Worm (Caenorhabditis elegans): Measurements from ENCODE around the gene F35H10.6.

The F35H10.6 gene

DNA sequence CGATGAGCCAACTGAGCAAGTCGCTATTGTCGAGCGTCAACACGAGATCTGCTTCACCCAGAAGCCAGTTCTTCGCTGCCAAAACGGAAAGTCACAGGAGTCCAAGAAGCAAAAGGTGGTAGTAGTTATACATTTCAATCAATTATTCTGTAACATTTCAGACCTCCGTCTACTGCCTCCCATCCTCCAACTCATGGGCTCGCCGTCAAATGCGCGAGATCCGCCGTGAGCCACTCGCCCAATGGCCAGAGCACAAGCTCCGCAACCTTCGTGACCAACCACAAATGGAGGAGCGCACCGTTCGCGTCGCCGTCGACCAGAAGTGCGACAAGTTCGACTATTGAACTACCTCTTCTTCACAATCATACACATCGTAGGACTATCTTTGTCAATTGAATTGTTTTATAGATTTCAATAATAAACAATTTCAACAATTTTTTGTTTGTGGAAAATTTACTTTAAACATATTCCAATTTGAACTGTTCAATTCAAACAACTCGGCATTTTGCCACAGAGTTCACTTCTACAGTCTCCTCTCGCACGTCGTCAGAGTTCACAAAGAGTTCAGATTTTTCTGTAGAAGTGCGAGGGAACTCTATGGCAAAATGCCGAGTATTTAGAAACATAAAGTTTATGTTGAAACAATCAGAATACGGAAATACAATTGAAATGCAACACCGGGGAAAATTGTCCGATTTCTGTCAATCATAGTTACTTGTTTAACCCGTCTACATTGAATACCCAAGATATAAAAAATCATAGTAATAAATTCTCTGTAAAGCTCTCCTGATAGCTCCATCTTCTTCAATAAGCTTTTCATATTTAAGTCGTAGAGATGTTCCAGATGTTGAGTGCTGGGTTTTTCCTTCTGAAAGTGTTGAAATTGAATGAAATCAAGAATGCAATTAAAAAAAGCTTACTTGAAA, 33.4 kb upstream of the F35H10.6 start (continued):
- peak; percentile 7 for TF ChIP-seq ama-1 (optimal IDR thresholded peaks at IDR 0.05)
- TF ChIP-seq ama-1 (GFP tag; optimal IDR thresholded peaks at IDR 0.05), result no peak
- no peak for TF ChIP-seq xnd-1 (tag; optimal IDR thresholded peaks at IDR 0.05)
- TF ChIP-seq atf-7 (tag; optimal IDR thresholded peaks at IDR 0.05), result peak; percentile 62
- TF ChIP-seq tlf-1 (GFP tag; optimal IDR thresholded peaks at IDR 0.05), result peak; percentile 36
- 0 out of 2 replicates have a peak, but pooled peaks have one; percentile 4 for TF ChIP-seq rcor-1 (GFP tag; IDR thresholded peaks at IDR 0.05)
- no peak for TF ChIP-seq Y67H2A.10 (GFP tag; conservative IDR thresholded peaks at IDR 0.05)
- no peak for TF ChIP-seq D2030.7 (GFP tag; IDR thresholded peaks at IDR 0.05)
- peak; percentile 21; the same call in 1 of the 2 replicates for TF ChIP-seq cebp-1 (GFP tag; IDR thresholded peaks at IDR 0.05)
- peak; percentile 67 for TF ChIP-seq cebp-1 (tag; optimal IDR thresholded peaks at IDR 0.05)
- peak; percentile 23; the same call in 1 of the 2 replicates for TF ChIP-seq pbrm-1 (GFP tag; IDR thresholded peaks at IDR 0.05)
- peak; percentile 76 for TF ChIP-seq madf-10 (tag; optimal IDR thresholded peaks at IDR 0.05)
- TF ChIP-seq attf-5 (GFP tag; optimal IDR thresholded peaks at IDR 0.05), result peak; percentile 15
- TF ChIP-seq mcd-1 (GFP tag; IDR thresholded peaks at IDR 0.05), result 0 out of 2 replicates have a peak, but pooled peaks have one; percentile 39
- peak; percentile 76 for TF ChIP-seq nhr-80 (tag; optimal IDR thresholded peaks at IDR 0.05)
- peak; percentile 8; the same call in 1 of the 2 replicates for TF ChIP-seq F33H1.4 (GFP tag; IDR thresholded peaks at IDR 0.05)
- TF ChIP-seq madf-6 (GFP tag; IDR thresholded peaks at IDR 0.05), result 0 out of 2 replicates have a peak, but pooled peaks have one; percentile 14
- no peak for TF ChIP-seq sptf-2 (GFP tag; optimal IDR thresholded peaks at IDR 0.05)
- no peak for TF ChIP-seq mel-28 (tag; optimal IDR thresholded peaks at IDR 0.05; ENCODE audit: borderline replicate concordance)
- TF ChIP-seq ekl-4 (GFP tag; IDR thresholded peaks at IDR 0.05), result 0 out of 2 replicates have a peak, but pooled peaks have one; percentile 38
- TF ChIP-seq snpc-4 (GFP tag; optimal IDR thresholded peaks at IDR 0.05), result no peak
- peak in 1 of 4 experiments; percentile 7 for TF ChIP-seq snpc-4 (tag; optimal IDR thresholded peaks at IDR 0.05)
- TF ChIP-seq nfya-2 (GFP tag; IDR thresholded peaks at IDR 0.05), result 0 out of 2 replicates have a peak, but pooled peaks have one; percentile 68
- TF ChIP-seq tbp1 (GFP tag; optimal IDR thresholded peaks at IDR 0.05), result peak; percentile 32
- peak; percentile 54; the same call in 1 of the 2 replicates for TF ChIP-seq let-526 (GFP tag; IDR thresholded peaks at IDR 0.05)
- TF ChIP-seq Y53F4B.3 (GFP tag; IDR thresholded peaks at IDR 0.05), result no peak
- 0 out of 2 replicates have a peak, but pooled peaks have one; percentile 65 for TF ChIP-seq ceh-40 (GFP tag; IDR thresholded peaks at IDR 0.05)
- TF ChIP-seq zfh-2 (GFP tag; conservative IDR thresholded peaks at IDR 0.05), result peak; percentile 85
- TF ChIP-seq ztf-22 (GFP tag; optimal IDR thresholded peaks at IDR 0.05), result peak; percentile 28
- TF ChIP-seq egrh-3 (GFP tag; IDR thresholded peaks at IDR 0.05), result peak; percentile 61; the same call in 1 of the 2 replicates
- peak; percentile 96 for TF ChIP-seq Y53G8AR.9 (GFP tag; conservative IDR thresholded peaks at IDR 0.05)
- TF ChIP-seq lin-54 (GFP tag; optimal IDR thresholded peaks at IDR 0.05), result peak; percentile 34
- 0 out of 2 replicates have a peak, but pooled peaks have one; percentile 8 for TF ChIP-seq K11D2.4 (GFP tag; IDR thresholded peaks at IDR 0.05)

DNA sequence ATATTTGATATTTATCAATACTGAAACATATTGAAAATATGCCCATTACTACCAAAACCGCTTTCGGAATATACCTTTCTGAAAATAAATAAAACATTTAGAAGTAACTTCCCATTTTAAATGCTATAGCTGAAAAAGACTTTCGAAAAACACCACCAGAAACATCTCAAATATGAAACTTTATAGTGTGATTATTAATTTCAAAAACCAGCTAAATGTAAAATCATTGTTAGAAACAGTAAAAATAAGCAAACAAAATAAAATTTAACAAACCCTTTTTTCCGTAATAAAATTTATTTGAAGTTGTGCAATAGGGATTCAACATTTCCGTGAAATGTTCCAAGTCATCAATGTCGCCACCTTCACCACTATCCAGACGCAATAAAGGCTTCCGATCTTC, 31.7 kb upstream of the F35H10.6 start, which contains the start of the genes K07H8.5 and K07H8.8:
Gene K07H8.5 (plus strand): TSS at position 301 of the 400 bp plus-strand sequence.
Gene K07H8.8 (minus strand): TSS at position 389 of the 400 bp plus-strand sequence.
- TF ChIP-seq F33H1.4 (GFP tag; IDR thresholded peaks at IDR 0.05), result no peak
- TF ChIP-seq nhr-179 (tag; optimal IDR thresholded peaks at IDR 0.05), result no peak
- no peak for TF ChIP-seq B0336.3 (GFP tag; IDR thresholded peaks at IDR 0.05)
- no peak for TF ChIP-seq B0035.1 (tag; optimal IDR thresholded peaks at IDR 0.05)
- no peak for TF ChIP-seq hmg-1.2 (GFP tag; IDR thresholded peaks at IDR 0.05)
- TF ChIP-seq snpc-3.4 (tag; optimal IDR thresholded peaks at IDR 0.05), result no peak

Data from whole organism, young adult.